Fruit fly (Drosophila melanogaster): ENCODE data around the gene CG13775.

DNA sequence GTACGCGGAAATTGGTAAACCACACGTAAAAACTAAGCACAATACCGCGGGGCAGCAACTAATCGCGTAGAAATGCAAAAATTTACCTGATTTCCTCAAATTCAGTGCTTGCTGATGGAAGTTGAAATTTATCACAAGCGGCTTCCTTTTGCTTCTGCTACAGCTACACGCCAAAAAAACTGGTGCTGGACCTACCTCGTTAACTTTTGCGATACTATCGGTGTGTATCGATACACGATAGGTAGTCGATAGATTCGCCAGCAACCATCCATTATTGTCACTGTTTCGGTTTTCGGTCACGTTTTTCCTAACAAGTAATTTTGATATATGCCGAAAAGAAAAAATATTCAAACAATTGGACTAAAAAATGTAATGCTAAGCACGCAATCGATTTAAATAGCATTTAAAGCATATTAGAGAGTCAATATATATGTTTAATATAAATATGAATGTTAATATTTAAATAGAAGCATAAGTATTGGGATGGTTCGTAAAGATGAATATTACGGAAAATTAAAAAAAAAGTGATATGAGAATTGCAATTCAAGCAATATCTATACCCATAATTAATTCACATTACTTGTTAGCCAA lies 10.8 kb upstream of the CG13775 start, which contains the start of gene Sumo:
- no peak for TF ChIP-seq svp (GFP tag)
- no peak for TF ChIP-seq CG10669 (GFP tag; optimal IDR thresholded peaks at IDR 0.05)
- TF ChIP-seq CG32006 (GFP tag; optimal IDR thresholded peaks at IDR 0.05): peak; percentile 11
- TF ChIP-seq CG16779 (tag; optimal IDR thresholded peaks at IDR 0.05): no peak
- no peak for TF ChIP-seq Hr4 (GFP tag; optimal IDR thresholded peaks at IDR 0.05)
- no peak for TF ChIP-seq Ets21C (GFP tag; optimal IDR thresholded peaks at IDR 0.05)
- no peak for TF ChIP-seq CG6808 (GFP tag; optimal IDR thresholded peaks at IDR 0.05)
- TF ChIP-seq CG11294 (GFP tag; IDR thresholded peaks at IDR 0.05): no peak
- peak; percentile 5 for TF ChIP-seq Sox15 (GFP tag; optimal IDR thresholded peaks at IDR 0.05)
- no peak for TF ChIP-seq Lpt (GFP tag; optimal IDR thresholded peaks at IDR 0.05)
- TF ChIP-seq spab (GFP tag; optimal IDR thresholded peaks at IDR 0.05): no peak
